Worm (Caenorhabditis elegans) whole organism, mixed stage, embryonic: Measurements from ENCODE around the gene srp-7.

Experiments used
- elt-3 ChIP-seq: fragments of 150-350 bp; optimal IDR thresholded peaks from 2 replicates; lab custom pipeline; 2014; ENCODE audit warnings: missing biosample characterization, missing genetic modification characterization
- lsy-2 ChIP-seq: fragments of 150-350 bp; optimal IDR thresholded peaks from 2 replicates; lab custom pipeline; 2014; ENCODE audit warnings: missing biosample characterization, missing genetic modification characterization
- pha-4 ChIP-seq: fragments of 150-350 bp; optimal IDR thresholded peaks from 2 replicates; lab custom pipeline; 2018; ENCODE audit warnings: missing biosample characterization, missing genetic modification reagents, missing genetic modification characterization
- unc-62 ChIP-seq: fragments of 150-350 bp; optimal IDR thresholded peaks from 2 replicates; lab custom pipeline; 2014; ENCODE audit warnings: missing biosample characterization, missing genetic modification reagents, missing genetic modification characterization

DNA sequence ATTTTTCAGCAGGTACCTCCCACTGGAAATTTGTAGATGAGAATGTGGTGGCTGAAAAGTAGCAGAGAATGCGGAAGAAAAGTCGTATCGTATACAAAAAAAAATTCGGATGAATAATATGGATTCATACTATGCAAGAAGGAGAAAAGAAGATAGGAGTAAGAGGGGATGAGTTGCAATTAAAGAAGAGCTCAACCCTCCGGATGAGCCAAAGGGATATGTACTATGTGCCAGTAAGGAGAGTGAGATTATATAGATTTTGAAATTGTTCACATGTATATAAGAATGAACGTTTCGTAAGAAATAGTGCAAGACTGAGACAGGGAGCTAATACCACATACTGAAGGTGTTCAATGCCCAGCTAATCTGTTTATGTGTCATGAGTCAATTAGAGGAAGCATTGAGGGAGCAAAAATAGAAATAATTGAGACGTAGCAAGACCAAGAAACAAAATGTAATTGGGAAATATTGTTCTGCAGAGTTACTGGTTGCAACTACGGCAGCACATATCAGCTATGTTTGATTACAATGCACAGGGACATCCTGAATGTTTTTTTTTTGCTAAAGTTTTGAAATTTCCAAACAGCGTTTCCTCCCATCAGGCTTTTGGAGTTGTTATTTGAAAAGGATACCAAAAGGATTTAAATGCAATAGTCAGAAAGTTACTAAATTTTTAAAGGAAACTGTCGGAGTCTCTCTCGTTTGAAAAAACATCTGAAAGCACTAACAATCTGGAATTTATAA lies 10.5 kb upstream of the srp-7 start, which contains the start of gene F20D6.8:
- TF ChIP-seq pha-4 (tag; lab: Kevin White, UChicago) (no peak), elt-3 (tag; lab: Kevin White, UChicago) (no peak), unc-62 (GFP tag; lab: Kevin White, UChicago) (no peak), lsy-2 (tag; lab: Kevin White, UChicago) (no peak)
